Fruit fly (Drosophila melanogaster) whole organism, pupa: ENCODE data around the gene CG43251.

Experiments
- CG10348 ChIP-seq: fragments of 200-800 bp; sonication (Bioruptor generic); IDR thresholded peaks from 2 replicates; pipeline ENCODE4 v1.3.6; 2022; ENCODE audit warnings: missing biosample characterization, missing genetic modification characterization
- CG12605 ChIP-seq: fragments of 200-800 bp; sonication (Bioruptor generic); IDR thresholded peaks from 2 replicates; pipeline ENCODE4 v1.3.6; 2022; ENCODE audit warnings: missing biosample characterization, missing genetic modification characterization
- CG13204 ChIP-seq: fragments of 200-800 bp; sonication (Bioruptor generic); optimal IDR thresholded peaks from 2 replicates; lab custom pipeline; 2018; ENCODE audit warnings: missing biosample characterization, mild to moderate bottlenecking, missing genetic modification characterization, moderate library complexity
- CG14655 ChIP-seq: fragments of 200-800 bp; sonication (Bioruptor generic); optimal IDR thresholded peaks from 3 replicates; lab custom pipeline; 2017; ENCODE audit warnings: mild to moderate bottlenecking, missing biosample characterization, missing genetic modification reagents, missing genetic modification characterization
- CG15710 ChIP-seq: fragments of 200-800 bp; sonication (Bioruptor generic); optimal IDR thresholded peaks from 2 replicates; lab custom pipeline; 2018; ENCODE audit warnings: missing biosample characterization, mild to moderate bottlenecking, missing genetic modification characterization, moderate library complexity
- CG17806 ChIP-seq: fragments of 200-800 bp; sonication (Bioruptor generic); optimal IDR thresholded peaks from 2 replicates; lab custom pipeline; 2018; ENCODE audit warnings: missing biosample characterization, mild to moderate bottlenecking, missing genetic modification characterization, moderate library complexity
- CG32121 ChIP-seq: fragments of 200-800 bp; sonication (Bioruptor generic); IDR thresholded peaks from 2 replicates; pipeline ENCODE4 v1.3.6; 2022; ENCODE audit warnings: missing biosample characterization, missing genetic modification characterization
- CG34367 ChIP-seq: fragments of 200-800 bp; sonication (Bioruptor generic); optimal IDR thresholded peaks from 2 replicates; lab custom pipeline; 2018; ENCODE audit warnings: missing biosample characterization, mild to moderate bottlenecking, missing genetic modification characterization
- CG4496 ChIP-seq: fragments of 200-800 bp; sonication (Bioruptor generic); IDR thresholded peaks from 3 replicates; pipeline ENCODE4 v1.3.6; 2022; ENCODE audit warnings: missing biosample characterization, missing genetic modification characterization
- CG8159 ChIP-seq: fragments of 200-800 bp; sonication (Bioruptor generic); optimal IDR thresholded peaks from 3 replicates; lab custom pipeline; 2018; ENCODE audit warnings: missing biosample characterization, mild to moderate bottlenecking, missing genetic modification characterization, moderate library complexity
- CG8301 ChIP-seq: fragments of 200-800 bp; sonication (Bioruptor generic); optimal IDR thresholded peaks from 2 replicates; lab custom pipeline; 2018; ENCODE audit warnings: missing biosample characterization, mild to moderate bottlenecking, missing genetic modification characterization
- CG9948 ChIP-seq: fragments of 200-800 bp; sonication (Bioruptor generic); optimal IDR thresholded peaks from 2 replicates; lab custom pipeline; 2018; ENCODE audit warnings: missing biosample characterization, mild to moderate bottlenecking, missing genetic modification characterization, moderate library complexity
- D1 ChIP-seq: fragments of 200-800 bp; sonication (Bioruptor generic); optimal IDR thresholded peaks from 2 replicates; lab custom pipeline; 2018; ENCODE audit warnings: missing biosample characterization, mild to moderate bottlenecking, missing genetic modification characterization, moderate library complexity
- EcR ChIP-seq: fragments of 200-800 bp; sonication (Bioruptor generic); optimal IDR thresholded peaks from 3 replicates; lab custom pipeline; 2019; ENCODE audit warnings: missing biosample characterization, missing genetic modification characterization, mild to moderate bottlenecking, moderate library complexity, missing genetic modification reagents
- Ets98B ChIP-seq: fragments of 200-800 bp; sonication (Bioruptor generic); IDR thresholded peaks from 2 replicates; pipeline ENCODE4 v1.3.6; 2022; ENCODE audit warnings: missing biosample characterization, missing genetic modification characterization
- Pif1A ChIP-seq: fragments of 200-800 bp; sonication (Bioruptor generic); optimal IDR thresholded peaks from 3 replicates; lab custom pipeline; 2016; ENCODE audit warnings: missing biosample characterization, missing genetic modification characterization
- Pif1B ChIP-seq: fragments of 200-800 bp; sonication (Bioruptor generic); optimal IDR thresholded peaks from 3 replicates; lab custom pipeline; 2016; ENCODE audit warnings: missing biosample characterization, missing genetic modification characterization
- Snoo ChIP-seq: fragments of 200-800 bp; sonication (Bioruptor generic); optimal IDR thresholded peaks from 3 replicates; lab custom pipeline; 2017; ENCODE audit warnings: missing biosample characterization, mild to moderate bottlenecking, missing genetic modification characterization, inconsistent platforms
- fd96Ca ChIP-seq: fragments of 200-800 bp; sonication (Bioruptor generic); IDR thresholded peaks from 3 replicates; pipeline ENCODE4 v1.3.6; 2022; ENCODE audit warnings: missing biosample characterization, missing genetic modification characterization
- gl ChIP-seq: fragments of 200-800 bp; sonication (Bioruptor generic); optimal IDR thresholded peaks from 2 replicates; lab custom pipeline; 2018; ENCODE audit warnings: missing biosample characterization, mild to moderate bottlenecking, missing genetic modification characterization
- rn ChIP-seq: fragments of 200-800 bp; sonication (Bioruptor generic); IDR thresholded peaks from 2 replicates; pipeline ENCODE4 v1.3.6; 2022; ENCODE audit warnings: missing biosample characterization, missing genetic modification characterization

CG43251 gene

dm6 chr3L:20758583-20758982, at the start of gene CG43251:
Gene CG43251 (plus strand): TSS chr3L:20758883.
- TF ChIP-seq CG14655 (GFP tag; lab: Kevin White, UChicago) (no peak), CG8159 (tag; lab: Kevin White, UChicago) (no peak), CG9948 (tag; lab: Kevin White, UChicago) (no peak), CG17806 (tag; lab: Kevin White, UChicago) (no peak), CG32121 (GFP tag; lab: Robert Waterston, UW) (no peak), CG10348 (GFP tag; lab: Robert Waterston, UW) (no peak), CG12605 (no peak), Pif1A (GFP tag; lab: Kevin White, UChicago) (no peak), CG8301 (tag; lab: Kevin White, UChicago) (no peak), CG13204 (GFP tag; lab: Kevin White, UChicago) (no peak), Pif1B (no peak)

dm6 chr3L:20710475-20711177, 48.1 kb upstream of the CG43251 start:
- no peak for TF ChIP-seq fd96Ca (GFP tag; lab: Robert Waterston, UW)
- no peak for TF ChIP-seq CG13204 (GFP tag; lab: Kevin White, UChicago)
- TF ChIP-seq CG14655 (GFP tag; lab: Kevin White, UChicago), result no peak
- no peak for TF ChIP-seq gl (tag; lab: Kevin White, UChicago)
- no peak for TF ChIP-seq CG8301 (tag; lab: Kevin White, UChicago)
- no peak for TF ChIP-seq CG9948 (tag; lab: Kevin White, UChicago)
- TF ChIP-seq CG12605, result no peak
- TF ChIP-seq rn (GFP tag; lab: Robert Waterston, UW), result no peak

- no peak for TF ChIP-seq CG8301 (tag; lab: Kevin White, UChicago)
- no peak for TF ChIP-seq Snoo (tag; lab: Kevin White, UChicago)
- peak; percentile 11 for TF ChIP-seq CG14655 (GFP tag; lab: Kevin White, UChicago)
- TF ChIP-seq CG15710 (tag; lab: Kevin White, UChicago), result no peak
- TF ChIP-seq gl (tag; lab: Kevin White, UChicago), result no peak
- no peak for TF ChIP-seq CG8159 (tag; lab: Kevin White, UChicago)
- no peak for TF ChIP-seq Pif1A (GFP tag; lab: Kevin White, UChicago)
- TF ChIP-seq CG9948 (tag; lab: Kevin White, UChicago), result no peak
- no peak for TF ChIP-seq CG12605
- peak; percentile 39 for TF ChIP-seq D1 (tag; lab: Kevin White, UChicago)
- TF ChIP-seq, all 21 proteins: peak for 2
These were observed 47.3 kb upstream of the CG43251 start for dm6 chr3L:20711397-20711796.

- TF ChIP-seq CG34367 (tag; lab: Kevin White, UChicago) (no peak), EcR (no peak), Pif1B (no peak), CG15710 (tag; lab: Kevin White, UChicago) (no peak), CG32121 (GFP tag; lab: Robert Waterston, UW) (no peak), rn (GFP tag; lab: Robert Waterston, UW) (no peak), CG8301 (tag; lab: Kevin White, UChicago) (no peak), fd96Ca (GFP tag; lab: Robert Waterston, UW) (no peak), D1 (tag; lab: Kevin White, UChicago) (no peak), CG14655 (GFP tag; lab: Kevin White, UChicago) (no peak)
These were observed 44.9 kb upstream of the CG43251 start, which contains the start of gene CG34260 for dm6 chr3L:20713800-20714199. Gene CG34260 (plus strand): TSS chr3L:20714100.

- TF ChIP-seq CG4496 (GFP tag; lab: Robert Waterston, UW), result no peak
- no peak for TF ChIP-seq CG34367 (tag; lab: Kevin White, UChicago)
- no peak for TF ChIP-seq rn (GFP tag; lab: Robert Waterston, UW)
- TF ChIP-seq CG9948 (tag; lab: Kevin White, UChicago), result no peak
- TF ChIP-seq Pif1A (GFP tag; lab: Kevin White, UChicago), result no peak
- no peak for TF ChIP-seq EcR
- TF ChIP-seq CG32121 (GFP tag; lab: Robert Waterston, UW), result no peak
- no peak for TF ChIP-seq gl (tag; lab: Kevin White, UChicago)
- TF ChIP-seq CG15710 (tag; lab: Kevin White, UChicago), result no peak
- TF ChIP-seq CG13204 (GFP tag; lab: Kevin White, UChicago), result no peak
- no peak for TF ChIP-seq D1 (tag; lab: Kevin White, UChicago)
- no peak for TF ChIP-seq CG10348 (GFP tag; lab: Robert Waterston, UW)
- TF ChIP-seq CG14655 (GFP tag; lab: Kevin White, UChicago), result no peak
- no peak for TF ChIP-seq Ets98B (GFP tag; lab: Robert Waterston, UW)
- TF ChIP-seq Pif1B, result no peak
- TF ChIP-seq CG8301 (tag; lab: Kevin White, UChicago), result no peak
- TF ChIP-seq CG17806 (tag; lab: Kevin White, UChicago), result no peak
- no peak for TF ChIP-seq Snoo (tag; lab: Kevin White, UChicago)
- TF ChIP-seq fd96Ca (GFP tag; lab: Robert Waterston, UW), result no peak
These were observed 39.6 kb upstream of the CG43251 start, which contains the start of gene cmpy for dm6 chr3L:20719100-20719499. Gene cmpy (minus strand): TSS chr3L:20719200.

dm6 chr3L:20729415-20729814, 29.3 kb upstream of the CG43251 start:
- TF ChIP-seq Ets98B (GFP tag; lab: Robert Waterston, UW) (no peak), CG17806 (tag; lab: Kevin White, UChicago) (no peak), CG4496 (GFP tag; lab: Robert Waterston, UW) (no peak), Snoo (tag; lab: Kevin White, UChicago) (peak; percentile 17), CG8159 (tag; lab: Kevin White, UChicago) (peak; percentile 20), D1 (tag; lab: Kevin White, UChicago) (no peak), CG34367 (tag; lab: Kevin White, UChicago) (no peak), rn (GFP tag; lab: Robert Waterston, UW) (no peak), CG9948 (tag; lab: Kevin White, UChicago) (peak; percentile 15), Pif1B (no peak)
